Fruit fly (Drosophila melanogaster) whole organism, prepupa: ENCODE results near the gene sphe.

ENCODE experiments used
- Blimp-1 ChIP-seq: fragments of 200-800 bp; sonication (Bioruptor generic); optimal IDR thresholded peaks from 3 replicates; lab custom pipeline; 2017; ENCODE audit warnings: missing biosample characterization, missing genetic modification characterization, mild to moderate bottlenecking, moderate library complexity, missing genetic modification reagents
- CG10631 ChIP-seq: fragments of 200-800 bp; sonication (Bioruptor generic); optimal IDR thresholded peaks from 2 replicates; lab custom pipeline; 2016; ENCODE audit warnings: missing biosample characterization, missing genetic modification characterization
- CG11294 ChIP-seq: fragments of 200-800 bp; sonication (Bioruptor generic); IDR thresholded peaks from 2 replicates; pipeline ENCODE4 v1.3.6; 2022; ENCODE audit warnings: missing biosample characterization, missing genetic modification characterization
- CG11762 ChIP-seq: fragments of 200-800 bp; sonication (Bioruptor generic); optimal IDR thresholded peaks from 3 replicates; lab custom pipeline; 2016; ENCODE audit warnings: missing biosample characterization, missing genetic modification characterization; ENCODE audit not compliant: insufficient read depth
- CG11902 ChIP-seq: fragments of 200-800 bp; sonication (Bioruptor generic); optimal IDR thresholded peaks from 3 replicates; lab custom pipeline; 2016; ENCODE audit warnings: missing biosample characterization, missing genetic modification characterization
- CG15336 ChIP-seq: fragments of 200-800 bp; sonication (Bioruptor generic); IDR thresholded peaks from 2 replicates; pipeline ENCODE4 v1.3.6; 2022; ENCODE audit warnings: missing biosample characterization, missing genetic modification characterization
- CG1621 ChIP-seq: fragments of 200-800 bp; sonication (Bioruptor generic); optimal IDR thresholded peaks from 3 replicates; lab custom pipeline; 2018; ENCODE audit warnings: missing biosample characterization, mild to moderate bottlenecking, missing genetic modification characterization
- CG16779 ChIP-seq: fragments of 200-800 bp; sonication (Bioruptor generic); optimal IDR thresholded peaks from 3 replicates; lab custom pipeline; 2017; ENCODE audit warnings: missing biosample characterization, mild to moderate bottlenecking, missing genetic modification characterization
- CG3032 ChIP-seq: fragments of 200-800 bp; optimal IDR thresholded peaks from 2 replicates; lab custom pipeline; 2019; ENCODE audit warnings: missing biosample characterization, mild to moderate bottlenecking, missing genetic modification characterization, moderate library complexity
- CG31627 ChIP-seq: fragments of 200-800 bp; sonication (Bioruptor generic); optimal IDR thresholded peaks from 3 replicates; lab custom pipeline; 2016; ENCODE audit warnings: missing biosample characterization, missing genetic modification characterization
- CG34406 ChIP-seq: fragments of 200-800 bp; sonication (Bioruptor generic); optimal IDR thresholded peaks from 3 replicates; lab custom pipeline; 2016; ENCODE audit warnings: missing biosample characterization, missing genetic modification characterization
- CG3919 ChIP-seq: fragments of 200-800 bp; sonication (Bioruptor generic); optimal IDR thresholded peaks from 3 replicates; lab custom pipeline; 2016; ENCODE audit warnings: missing biosample characterization, missing genetic modification characterization
- CG6276 ChIP-seq: fragments of 200-800 bp; sonication (Bioruptor generic); optimal IDR thresholded peaks from 2 replicates; lab custom pipeline; 2017; ENCODE audit warnings: missing biosample characterization, mild to moderate bottlenecking, missing genetic modification characterization
- CG6792 ChIP-seq: fragments of 200-800 bp; sonication (Bioruptor generic); optimal IDR thresholded peaks from 3 replicates; lab custom pipeline; 2016; ENCODE audit warnings: missing biosample characterization, missing genetic modification characterization
- CG6854 ChIP-seq: fragments of 200-800 bp; sonication (Bioruptor generic); optimal IDR thresholded peaks from 2 replicates; lab custom pipeline; 2017; ENCODE audit warnings: missing biosample characterization, mild to moderate bottlenecking, missing genetic modification characterization
- CG7368 ChIP-seq: fragments of 200-800 bp; sonication (Bioruptor generic); optimal IDR thresholded peaks from 3 replicates; lab custom pipeline; 2016; ENCODE audit warnings: missing biosample characterization, missing genetic modification characterization
- CG8319 ChIP-seq: fragments of 200-800 bp; sonication (Bioruptor generic); optimal IDR thresholded peaks from 3 replicates; lab custom pipeline; 2016; ENCODE audit warnings: missing biosample characterization, missing genetic modification characterization
- CG8632 ChIP-seq: fragments of 200-800 bp; sonication (Bioruptor generic); optimal IDR thresholded peaks from 3 replicates; lab custom pipeline; 2016; ENCODE audit warnings: missing biosample characterization, missing genetic modification characterization
- CG9139 ChIP-seq: fragments of 200-800 bp; sonication (Bioruptor generic); optimal IDR thresholded peaks from 3 replicates; lab custom pipeline; 2017; ENCODE audit warnings: missing biosample characterization, mild to moderate bottlenecking, missing genetic modification characterization
- Eip75B ChIP-seq: fragments of 200-800 bp; sonication (Bioruptor generic); optimal IDR thresholded peaks from 3 replicates; lab custom pipeline; 2016; ENCODE audit warnings: missing biosample characterization, missing genetic modification characterization
- Eip78C ChIP-seq: fragments of 200-800 bp; sonication (Bioruptor generic); peaks from one replicate; lab custom pipeline; 2016; ENCODE audit warnings: missing biosample characterization, missing genetic modification characterization
- Eip93F ChIP-seq: fragments of 200-800 bp; sonication (Bioruptor generic); optimal IDR thresholded peaks from 2 replicates; lab custom pipeline; 2016; ENCODE audit warnings: missing biosample characterization, mild to moderate bottlenecking, missing genetic modification characterization
- Ets21C ChIP-seq: fragments of 200-800 bp; sonication (Bioruptor generic); optimal IDR thresholded peaks from 3 replicates; lab custom pipeline; 2016; ENCODE audit warnings: missing biosample characterization, missing genetic modification characterization
- Ets96B ChIP-seq: fragments of 200-800 bp; optimal IDR thresholded peaks from 2 replicates; lab custom pipeline; 2019; ENCODE audit warnings: missing biosample characterization, mild to moderate bottlenecking, missing genetic modification characterization, moderate library complexity
- Gug ChIP-seq: fragments of 200-800 bp; sonication (Bioruptor generic); IDR thresholded peaks from 2 replicates; pipeline ENCODE4 v1.3.6; 2022; ENCODE audit warnings: missing biosample characterization, missing genetic modification characterization
- Hr38 ChIP-seq: sonication (Bioruptor generic); optimal IDR thresholded peaks from 2 replicates; lab custom pipeline; 2016; ENCODE audit warnings: missing biosample characterization, missing genetic modification characterization
- Hr39 ChIP-seq: fragments of 200-800 bp; sonication (Bioruptor generic); optimal IDR thresholded peaks from 2 replicates; lab custom pipeline; 2016; ENCODE audit warnings: missing biosample characterization, missing genetic modification characterization
- Hr4 ChIP-seq: fragments of 200-800 bp; sonication (Bioruptor generic); optimal IDR thresholded peaks from 3 replicates; lab custom pipeline; 2016; ENCODE audit warnings: missing biosample characterization, missing genetic modification characterization
- Met ChIP-seq: fragments of 200-800 bp; sonication (Bioruptor generic); optimal IDR thresholded peaks from 3 replicates; lab custom pipeline; 2016; ENCODE audit warnings: missing biosample characterization, missing genetic modification characterization
- OdsH ChIP-seq: fragments of 200-800 bp; sonication (Bioruptor generic); optimal IDR thresholded peaks from 3 replicates; lab custom pipeline; 2016; ENCODE audit warnings: missing biosample characterization, missing genetic modification characterization
- Smox ChIP-seq: fragments of 200-800 bp; sonication (Bioruptor generic); optimal IDR thresholded peaks from 3 replicates; lab custom pipeline; 2016; ENCODE audit warnings: missing biosample characterization, missing genetic modification characterization
- Sox102F ChIP-seq: fragments of 200-800 bp; sonication (Bioruptor generic); optimal IDR thresholded peaks from 2 replicates; lab custom pipeline; 2016; ENCODE audit warnings: missing biosample characterization, mild to moderate bottlenecking, missing genetic modification characterization
- Sox14 ChIP-seq: fragments of 200-800 bp; sonication (Bioruptor generic); optimal IDR thresholded peaks from 3 replicates; lab custom pipeline; 2016; ENCODE audit warnings: missing biosample characterization, missing genetic modification characterization
- Sox15 ChIP-seq: fragments of 200-800 bp; sonication (Bioruptor generic); optimal IDR thresholded peaks from 3 replicates; lab custom pipeline; 2016; ENCODE audit warnings: missing biosample characterization, missing genetic modification characterization
- achi ChIP-seq: fragments of 200-800 bp; sonication (Bioruptor generic); optimal IDR thresholded peaks from 3 replicates; lab custom pipeline; 2016; ENCODE audit warnings: missing biosample characterization, missing genetic modification characterization
- cyc ChIP-seq: fragments of 200-800 bp; sonication (Bioruptor generic); optimal IDR thresholded peaks from 3 replicates; lab custom pipeline; 2016; ENCODE audit warnings: missing biosample characterization, missing genetic modification characterization
- dac ChIP-seq: fragments of 200-800 bp; sonication (Bioruptor generic); optimal IDR thresholded peaks from 2 replicates; lab custom pipeline; 2017; ENCODE audit warnings: missing biosample characterization, mild to moderate bottlenecking, missing genetic modification characterization
- dsx ChIP-seq: fragments of 200-800 bp; optimal IDR thresholded peaks from 3 replicates; lab custom pipeline; 2019; ENCODE audit warnings: missing biosample characterization, mild to moderate bottlenecking, missing genetic modification characterization, moderate library complexity; ENCODE audit not compliant: poor library complexity, severe bottlenecking
- eg ChIP-seq: fragments of 200-800 bp; sonication (Bioruptor generic); IDR thresholded peaks from 3 replicates; pipeline ENCODE4 v1.3.6; 2022; ENCODE audit warnings: missing biosample characterization, missing genetic modification characterization
- esn ChIP-seq: fragments of 200-800 bp; sonication (Bioruptor generic); optimal IDR thresholded peaks from 2 replicates; lab custom pipeline; 2016; ENCODE audit warnings: missing biosample characterization, mild to moderate bottlenecking, missing genetic modification characterization, moderate library complexity
- fd85E ChIP-seq: fragments of 200-800 bp; sonication (Bioruptor generic); optimal IDR thresholded peaks from 3 replicates; lab custom pipeline; 2016; ENCODE audit warnings: missing biosample characterization, missing genetic modification characterization
- fkh ChIP-seq: fragments of 200-800 bp; sonication (Bioruptor generic); optimal IDR thresholded peaks from 3 replicates; lab custom pipeline; 2017; ENCODE audit warnings: missing biosample characterization, mild to moderate bottlenecking, missing genetic modification characterization, moderate library complexity
- lz ChIP-seq: fragments of 200-800 bp; sonication (Bioruptor generic); optimal IDR thresholded peaks from 3 replicates; lab custom pipeline; 2016; ENCODE audit warnings: missing biosample characterization, missing genetic modification characterization
- pdm3 ChIP-seq: fragments of 200-800 bp; sonication (Bioruptor generic); optimal IDR thresholded peaks from 3 replicates; lab custom pipeline; 2016; ENCODE audit warnings: missing biosample characterization, missing genetic modification characterization
- salr ChIP-seq, 2 experiments: fragments of 200-800 bp; sonication (Bioruptor generic); optimal IDR thresholded peaks; 3 replicates each; lab custom pipeline; 2016 to 2018; ENCODE audit warnings: missing biosample characterization in 2 of 2, missing genetic modification characterization in 2 of 2, mild to moderate bottlenecking in 1 of 2
- spab ChIP-seq: fragments of 200-800 bp; sonication (Bioruptor generic); optimal IDR thresholded peaks from 2 replicates; lab custom pipeline; 2017; ENCODE audit warnings: missing biosample characterization, mild to moderate bottlenecking, missing genetic modification characterization, missing genetic modification reagents
- topi ChIP-seq: fragments of 200-800 bp; sonication (Bioruptor generic); optimal IDR thresholded peaks from 3 replicates; lab custom pipeline; 2016; ENCODE audit warnings: missing biosample characterization, missing genetic modification characterization
- vri ChIP-seq: fragments of 200-800 bp; sonication (Bioruptor generic); optimal IDR thresholded peaks from 3 replicates; lab custom pipeline; 2016; ENCODE audit warnings: missing biosample characterization, mild to moderate bottlenecking, missing genetic modification characterization

Gene sphe

DNA sequence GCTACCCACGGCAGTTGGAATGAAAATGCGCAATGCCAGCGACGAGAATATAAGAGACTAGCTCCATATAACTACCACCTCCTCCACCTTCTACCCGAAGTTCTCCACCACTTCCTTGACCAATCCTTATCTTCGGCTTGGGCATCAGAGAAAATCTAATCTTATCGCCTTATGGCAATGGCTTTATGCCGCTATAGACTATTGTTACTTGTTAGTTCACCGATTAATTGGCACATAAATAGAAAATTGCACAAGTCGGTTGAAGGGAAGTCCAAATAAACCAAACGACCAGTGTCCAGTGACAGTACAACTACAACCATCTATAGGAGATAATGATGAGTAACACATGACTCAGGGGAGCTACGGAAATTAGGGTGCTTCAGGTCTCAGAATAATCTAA lies at the start of gene sphe:
TSS of gene sphe (minus strand) at position 32 of the 400 bp plus-strand sequence.
- TF ChIP-seq Sox15 (GFP tag; lab: Kevin White, UChicago) (no peak), vri (peak; percentile 84)

DNA sequence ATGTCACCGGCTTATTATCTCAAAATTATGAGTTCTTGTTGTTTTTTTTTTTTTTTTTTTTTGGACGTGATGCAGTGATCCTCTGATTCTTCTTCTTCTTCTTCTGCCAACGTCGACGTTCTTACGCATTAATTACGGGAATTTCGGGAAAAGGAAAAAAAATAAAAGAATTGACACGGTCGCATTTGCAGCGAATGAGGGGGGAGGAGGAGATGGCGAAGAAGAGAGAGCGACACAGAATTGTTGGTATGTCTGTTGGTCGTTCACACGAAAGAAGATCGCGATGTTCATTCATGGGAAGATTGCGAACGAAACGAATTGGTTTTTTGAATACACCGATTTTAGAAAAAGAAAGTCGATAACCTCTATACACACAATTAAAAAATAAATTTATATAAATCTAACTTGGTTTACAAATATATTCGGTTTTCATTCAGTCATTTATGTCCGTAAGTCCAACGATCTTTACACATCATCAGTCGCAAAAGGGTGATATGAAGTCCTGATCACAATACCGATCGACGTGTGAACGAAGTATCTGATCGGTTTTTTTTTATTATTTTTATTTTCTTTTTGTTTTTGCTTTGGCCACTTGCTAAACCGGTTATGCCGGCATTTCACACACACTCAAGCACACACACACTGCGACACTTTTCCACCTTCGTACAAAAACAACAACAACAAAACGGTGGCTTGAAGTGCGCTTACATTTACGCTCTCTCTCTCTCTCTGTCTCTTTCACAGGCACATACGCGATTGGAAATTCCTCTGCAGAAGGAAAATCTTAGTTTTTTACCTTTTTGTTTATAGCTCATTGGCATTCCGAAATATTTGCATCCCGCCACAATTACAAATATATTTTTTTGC lies 49.2 kb upstream of the sphe start:
- peak; percentile 1 for TF ChIP-seq fkh (GFP tag; lab: Kevin White, UChicago)
- peak; percentile 62 for TF ChIP-seq fd85E
- TF ChIP-seq CG31627 (GFP tag; lab: Kevin White, UChicago), result peak; percentile 65
- TF ChIP-seq Sox102F, result peak; percentile 88
- peak; percentile 91 for TF ChIP-seq CG6854 (GFP tag; lab: Kevin White, UChicago)
- TF ChIP-seq Met, result peak; percentile 85
- TF ChIP-seq CG7368 (GFP tag; lab: Kevin White, UChicago), result peak; percentile 67
- TF ChIP-seq CG34406, result peak; percentile 88
- peak; percentile 61 for TF ChIP-seq Hr39 (GFP tag; lab: Kevin White, UChicago)
- no peak for TF ChIP-seq Hr38 (GFP tag; lab: Kevin White, UChicago)
- peak; percentile 71 for TF ChIP-seq Sox14
- peak; percentile 88 for TF ChIP-seq eg (GFP tag; lab: Robert Waterston, UW)
- peak; percentile 85 for TF ChIP-seq achi (GFP tag; lab: Kevin White, UChicago)
- peak; percentile 16 for TF ChIP-seq CG11902 (GFP tag; lab: Kevin White, UChicago)
- TF ChIP-seq Blimp-1 (GFP tag; lab: Kevin White, UChicago), result peak; percentile 78
- peak; percentile 31; the same call in 1 of the 2 replicates for TF ChIP-seq CG11294
- peak; percentile 61 for TF ChIP-seq Sox15 (GFP tag; lab: Kevin White, UChicago)
- peak; percentile 89 for TF ChIP-seq topi (GFP tag; lab: Kevin White, UChicago)
- peak; percentile 64 for TF ChIP-seq vri
- peak; percentile 79 for TF ChIP-seq CG1621 (tag; lab: Kevin White, UChicago)
- TF ChIP-seq Smox, result peak; percentile 87
- TF ChIP-seq Eip93F (GFP tag; lab: Kevin White, UChicago), result peak; percentile 92
- TF ChIP-seq OdsH (GFP tag; lab: Kevin White, UChicago), result peak; percentile 84
- peak; percentile 97 for TF ChIP-seq Eip78C (GFP tag; lab: Kevin White, UChicago)
- peak; percentile 85 for TF ChIP-seq CG11762 (GFP tag; lab: Kevin White, UChicago)
- peak; percentile 89 for TF ChIP-seq CG15336 (GFP tag; lab: Robert Waterston, UW)
- TF ChIP-seq salr (GFP tag; optimal IDR thresholded peaks at IDR 0.05; lab: Kevin White, UChicago), result peak; percentile 64 to 89
- peak; percentile 80 for TF ChIP-seq dac (GFP tag; lab: Kevin White, UChicago)
- TF ChIP-seq CG10631 (GFP tag; lab: Kevin White, UChicago), result peak; percentile 81
- peak; percentile 87 for TF ChIP-seq lz
- peak; percentile 94 for TF ChIP-seq CG16779 (tag; lab: Kevin White, UChicago)
- peak; percentile 83 for TF ChIP-seq CG8632 (GFP tag; lab: Kevin White, UChicago)
- peak; percentile 90 for TF ChIP-seq esn (GFP tag; lab: Kevin White, UChicago)
- peak; percentile 95 for TF ChIP-seq CG9139
- peak; percentile 85 for TF ChIP-seq Ets96B
- TF ChIP-seq cyc (GFP tag; lab: Kevin White, UChicago), result peak; percentile 66
- peak; percentile 84 for TF ChIP-seq CG3919
- TF ChIP-seq Eip75B, result peak; percentile 89
- peak; percentile 60 for TF ChIP-seq Ets21C (GFP tag; lab: Kevin White, UChicago)
- TF ChIP-seq spab (GFP tag; lab: Kevin White, UChicago), result peak; percentile 91
- peak; percentile 88 for TF ChIP-seq dsx
- TF ChIP-seq CG3032 (tag; lab: Kevin White, UChicago), result peak; percentile 91
- peak; percentile 63 for TF ChIP-seq CG8319 (GFP tag; lab: Kevin White, UChicago)
- peak; percentile 84 for TF ChIP-seq CG6792 (GFP tag; lab: Kevin White, UChicago)
- TF ChIP-seq Hr4, result peak; percentile 80
- TF ChIP-seq Gug (GFP tag; lab: Robert Waterston, UW), result peak; percentile 64
- peak; percentile 82 for TF ChIP-seq pdm3 (GFP tag; lab: Kevin White, UChicago)
- peak; percentile 93 for TF ChIP-seq CG6276
